Worm (Caenorhabditis elegans) whole organism, L1 larva: Measurements from ENCODE around the gene srh-271.
A peak's percentile ranks its signal among the peaks of the same experiment; 100 is the strongest.

ENCODE experiments used
- C04F5.9 ChIP-seq: sonication (generic microtip); optimal IDR thresholded peaks from 2 replicates; lab custom pipeline; 2016; ENCODE audit warnings: missing genetic modification characterization, missing compliant biosample characterization
- F16B12.6 ChIP-seq: fragments of 150-350 bp; optimal IDR thresholded peaks from 2 replicates; lab custom pipeline; 2014; ENCODE audit warnings: missing biosample characterization, missing genetic modification characterization
- Y116A8C.19 ChIP-seq: sonication (generic microtip); optimal IDR thresholded peaks from 2 replicates; lab custom pipeline; 2016; ENCODE audit warnings: missing compliant biosample characterization, missing genetic modification characterization, borderline replicate concordance
- aha-1 ChIP-seq: fragments of 150-350 bp; optimal IDR thresholded peaks from 2 replicates; lab custom pipeline; 2014; ENCODE audit warnings: missing biosample characterization, missing genetic modification characterization
- alr-1 ChIP-seq: fragments of 200-800 bp; sonication (Bioruptor generic); optimal IDR thresholded peaks from 2 replicates; lab custom pipeline; 2018; ENCODE audit warnings: borderline replicate concordance, mild to moderate bottlenecking, missing genetic modification characterization, missing compliant biosample characterization
- aly-2 ChIP-seq: fragments of 150-350 bp; optimal IDR thresholded peaks from 2 replicates; lab custom pipeline; 2014; ENCODE audit warnings: missing biosample characterization, missing genetic modification characterization
- blmp-1 ChIP-seq: fragments of 150-350 bp; optimal IDR thresholded peaks from 2 replicates; lab custom pipeline; 2014; ENCODE audit warnings: missing biosample characterization, missing genetic modification characterization
- ceh-63 ChIP-seq: fragments of 200-800 bp; sonication (Bioruptor generic); optimal IDR thresholded peaks from 2 replicates; lab custom pipeline; 2018; ENCODE audit warnings: mild to moderate bottlenecking, missing genetic modification characterization, missing compliant biosample characterization
- ceh-8 ChIP-seq: fragments of 200-800 bp; sonication (Bioruptor generic); optimal IDR thresholded peaks from 2 replicates; lab custom pipeline; 2018; ENCODE audit warnings: mild to moderate bottlenecking, missing genetic modification characterization, moderate library complexity, missing compliant biosample characterization
- ceh-82 ChIP-seq, 3 experiments: fragments of 150-350 bp in 1 of 3; sonication (generic microtip) in 2 of 3; optimal IDR thresholded peaks; 2 replicates each; lab custom pipeline; 2014 to 2017; ENCODE audit warnings: missing biosample characterization in 3 of 3, missing genetic modification characterization in 3 of 3
- ces-1 ChIP-seq: fragments of 150-350 bp; optimal IDR thresholded peaks from 2 replicates; lab custom pipeline; 2014; ENCODE audit warnings: missing biosample characterization, missing genetic modification reagents, missing genetic modification characterization
- egl-13 ChIP-seq: sonication (generic microtip); optimal IDR thresholded peaks from 2 replicates; lab custom pipeline; 2016; ENCODE audit warnings: missing genotype, missing genetic modification reagents, missing genetic modification characterization, missing compliant biosample characterization
- elt-2 ChIP-seq: sonication (generic microtip); optimal IDR thresholded peaks from 2 replicates; lab custom pipeline; 2016; ENCODE audit warnings: missing genetic modification characterization, mild to moderate bottlenecking, inconsistent platforms, missing compliant biosample characterization, missing genetic modification reagents
- elt-3 ChIP-seq, 6 experiments: fragments of 150-350 bp in 1 of 6; sonication (generic microtip); optimal IDR thresholded peaks; 2 replicates each; lab custom pipeline; 2017 to 2018; ENCODE audit warnings: missing biosample characterization in 6 of 6, missing genetic modification characterization in 6 of 6, inconsistent platforms in 1 of 6
- fkh-8 ChIP-seq: sonication (generic microtip); optimal IDR thresholded peaks from 2 replicates; lab custom pipeline; 2016; ENCODE audit warnings: mild to moderate bottlenecking, missing genetic modification characterization, missing compliant biosample characterization
- fos-1 ChIP-seq: fragments of 150-350 bp; optimal IDR thresholded peaks from 2 replicates; lab custom pipeline; 2014; ENCODE audit warnings: missing biosample characterization, missing genetic modification characterization
- jun-1 ChIP-seq: fragments of 150-350 bp; optimal IDR thresholded peaks from 2 replicates; lab custom pipeline; 2014; ENCODE audit warnings: missing biosample characterization, missing genetic modification reagents, missing genetic modification characterization
- lin-14 ChIP-seq: fragments of 200-800 bp; sonication (Bioruptor generic); optimal IDR thresholded peaks from 2 replicates; lab custom pipeline; 2018; ENCODE audit warnings: mild to moderate bottlenecking, missing genetic modification characterization, moderate library complexity, missing compliant biosample characterization
- lin-15B ChIP-seq: fragments of 150-350 bp; sonication (generic microtip); optimal IDR thresholded peaks from 3 replicates; lab custom pipeline; 2014; ENCODE audit warnings: missing biosample characterization, missing genetic modification characterization
- lin-35 ChIP-seq, 2 experiments: fragments of 150-350 bp; optimal IDR thresholded peaks; 2 replicates each; lab custom pipeline; 2014; ENCODE audit warnings: missing biosample characterization in 2 of 2, missing genetic modification characterization in 2 of 2, missing genetic modification reagents in 2 of 2
- lsy-2 ChIP-seq, 2 experiments: fragments of 150-350 bp; optimal IDR thresholded peaks; 2 replicates each; lab custom pipeline; 2014; ENCODE audit warnings: missing biosample characterization in 2 of 2, missing genetic modification characterization in 2 of 2
- mab-9 ChIP-seq: fragments of 200-800 bp; sonication (Bioruptor generic); IDR thresholded peaks from 2 replicates; pipeline ENCODE4 v1.3.6; 2022; ENCODE audit warnings: missing genetic modification reagents, missing genetic modification characterization, missing compliant biosample characterization
- nhr-11 ChIP-seq: fragments of 150-350 bp; optimal IDR thresholded peaks from 2 replicates; lab custom pipeline; 2014; ENCODE audit warnings: missing biosample characterization, missing genetic modification characterization
- nhr-76 ChIP-seq: sonication (generic microtip); optimal IDR thresholded peaks from 2 replicates; lab custom pipeline; 2017; ENCODE audit warnings: missing biosample characterization, missing genetic modification characterization
- nhr-77 ChIP-seq: fragments of 150-350 bp; optimal IDR thresholded peaks from 2 replicates; lab custom pipeline; 2014; ENCODE audit warnings: missing biosample characterization, missing genetic modification characterization
- nhr-84 ChIP-seq: sonication (generic microtip); optimal IDR thresholded peaks from 2 replicates; lab custom pipeline; 2017; ENCODE audit warnings: missing biosample characterization, missing genetic modification characterization
- nhr-90 ChIP-seq: sonication (generic microtip); optimal IDR thresholded peaks from 2 replicates; lab custom pipeline; 2016; ENCODE audit warnings: mild to moderate bottlenecking, missing genetic modification characterization, missing compliant biosample characterization; ENCODE audit not compliant: poor library complexity
- pax-3 ChIP-seq: fragments of 200-800 bp; sonication (Bioruptor generic); optimal IDR thresholded peaks from 2 replicates; lab custom pipeline; 2018; ENCODE audit warnings: mild to moderate bottlenecking, missing genetic modification characterization, moderate library complexity, missing compliant biosample characterization
- pqm-1 ChIP-seq: sonication (generic microtip); optimal IDR thresholded peaks from 3 replicates; lab custom pipeline; 2017; ENCODE audit warnings: missing biosample characterization, missing genetic modification characterization
- rnt-1 ChIP-seq: sonication (generic microtip); optimal IDR thresholded peaks from 2 replicates; lab custom pipeline; 2016; ENCODE audit warnings: mild to moderate bottlenecking, missing genetic modification characterization, moderate library complexity, missing compliant biosample characterization
- skn-1 ChIP-seq: fragments of 150-350 bp; optimal IDR thresholded peaks from 2 replicates; lab custom pipeline; 2014; ENCODE audit warnings: missing biosample characterization, missing genetic modification characterization
- snpc-4 ChIP-seq: fragments of 150-350 bp; optimal IDR thresholded peaks from 2 replicates; lab custom pipeline; 2014; ENCODE audit warnings: missing biosample characterization, missing genetic modification characterization
- sox-4 ChIP-seq: sonication (generic microtip); optimal IDR thresholded peaks from 2 replicates; lab custom pipeline; 2016; ENCODE audit warnings: missing genetic modification characterization, missing compliant biosample characterization
- unc-130 ChIP-seq: fragments of 150-350 bp; optimal IDR thresholded peaks from 2 replicates; lab custom pipeline; 2017; ENCODE audit warnings: missing biosample characterization, missing genetic modification characterization, inconsistent platforms
- unc-86 ChIP-seq: sonication (generic microtip); optimal IDR thresholded peaks from 2 replicates; lab custom pipeline; 2016; ENCODE audit warnings: missing genetic modification characterization, missing compliant biosample characterization
- vab-15 ChIP-seq: sonication (generic microtip); optimal IDR thresholded peaks from 2 replicates; lab custom pipeline; 2017; ENCODE audit warnings: missing genotype, mild to moderate bottlenecking, missing genetic modification characterization, missing compliant biosample characterization
- zag-1 ChIP-seq: fragments of 150-350 bp; optimal IDR thresholded peaks from 2 replicates; lab custom pipeline; 2014; ENCODE audit warnings: missing biosample characterization, missing genetic modification characterization
- zip-4 ChIP-seq: fragments of 200-800 bp; sonication (Bioruptor generic); optimal IDR thresholded peaks from 2 replicates; lab custom pipeline; 2018; ENCODE audit warnings: mild to moderate bottlenecking, missing genetic modification characterization, moderate library complexity, missing compliant biosample characterization
- ztf-4 ChIP-seq: fragments of 150-350 bp; optimal IDR thresholded peaks from 2 replicates; lab custom pipeline; 2014; ENCODE audit warnings: missing biosample characterization, missing genetic modification characterization

srh-271 gene

DNA sequence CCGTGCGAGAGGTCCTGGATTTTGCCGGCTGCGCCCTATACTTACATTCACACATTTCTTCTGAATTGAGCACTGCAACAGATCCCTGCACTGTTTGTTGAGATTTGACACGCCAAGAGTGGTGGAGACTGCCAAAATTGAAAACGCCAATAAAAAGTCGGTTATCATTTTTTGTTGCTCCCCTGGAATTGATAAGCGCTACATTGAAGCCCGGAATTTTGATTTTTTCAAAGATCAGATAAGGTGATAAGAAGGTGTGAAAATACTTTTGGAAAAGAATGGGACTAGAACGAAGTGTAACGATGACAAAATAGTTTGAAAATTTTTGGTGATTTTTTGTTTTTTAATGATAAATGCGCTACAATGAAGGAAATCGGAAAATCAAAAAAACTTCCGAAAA, 36.1 kb downstream of the srh-271 start, which contains the start of gene C29G2.6:
Gene C29G2.6 (minus strand): TSS at position 182 of the 400 bp plus-strand sequence.
- no peak for TF ChIP-seq vab-15 (tag; lab: Kevin White, UChicago)
- TF ChIP-seq skn-1 (tag; lab: Kevin White, UChicago) = no peak
- no peak for TF ChIP-seq lin-35 (GFP tag; optimal IDR thresholded peaks at IDR 0.05; lab: Kevin White, UChicago)
- TF ChIP-seq elt-2 (tag; lab: Kevin White, UChicago) = peak; percentile 54

DNA sequence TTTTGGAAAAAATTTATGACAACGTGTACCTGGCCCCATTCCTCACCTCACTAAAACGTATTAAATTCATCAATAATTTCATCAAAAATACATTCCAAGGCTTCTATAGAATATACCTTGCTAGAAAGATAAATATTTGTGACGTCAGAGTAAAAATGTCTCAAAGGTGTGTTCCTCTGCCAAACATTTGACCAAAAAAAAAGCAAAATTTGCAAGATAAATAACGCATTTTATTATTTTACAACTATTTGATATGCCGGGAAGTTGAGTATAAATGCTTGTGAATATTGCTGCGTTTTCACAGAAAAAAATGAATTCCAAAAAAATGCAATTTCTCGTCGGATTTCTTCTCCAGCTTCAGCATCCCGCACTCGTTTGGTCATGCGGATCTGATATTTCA, 41.2 kb downstream of the srh-271 start, which contains the start of gene C29G2.3:
Gene C29G2.3 (plus strand): TSS at position 301 of the 400 bp plus-strand sequence.
- TF ChIP-seq nhr-77 = no peak
- no peak for TF ChIP-seq fkh-8 (tag; lab: Kevin White, UChicago)
- TF ChIP-seq elt-3 (tag; optimal IDR thresholded peaks at IDR 0.05; lab: Kevin White, UChicago) = no peak
- no peak for TF ChIP-seq ztf-4 (tag; lab: Kevin White, UChicago)
- TF ChIP-seq unc-130 (tag; lab: Kevin White, UChicago) = no peak
- no peak for TF ChIP-seq elt-2 (tag; lab: Kevin White, UChicago)
- TF ChIP-seq fos-1 (tag; lab: Kevin White, UChicago) = no peak
- no peak for TF ChIP-seq lin-15B (tag; lab: Kevin White, UChicago)
- no peak for TF ChIP-seq nhr-84
- TF ChIP-seq blmp-1 (tag; lab: Kevin White, UChicago) = no peak

DNA sequence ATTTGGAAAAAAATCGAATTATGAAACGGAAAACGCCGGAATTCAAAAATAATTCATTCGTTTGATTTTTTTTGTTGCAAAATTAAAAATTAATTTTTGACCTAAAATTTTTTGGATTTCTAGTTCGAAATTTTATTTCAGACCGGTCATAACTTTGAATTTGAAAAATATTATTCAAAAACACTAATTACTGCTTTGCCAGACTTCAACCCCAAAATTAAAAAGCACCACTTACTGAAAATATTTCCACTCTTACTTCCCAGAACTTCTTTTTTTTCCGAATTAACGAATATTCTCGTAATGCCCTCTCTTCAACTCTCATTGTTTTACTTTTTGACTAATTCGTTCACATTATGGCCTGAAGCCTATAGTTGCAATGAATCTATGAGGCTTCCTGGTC, 44.2 kb downstream of the srh-271 start, which contains the start of gene srt-4:
Gene srt-4 (plus strand): TSS at position 301 of the 400 bp plus-strand sequence.
- TF ChIP-seq sox-4 (tag; lab: Kevin White, UChicago) (no peak), ces-1 (no peak), snpc-4 (tag; lab: Kevin White, UChicago) (no peak), nhr-90 (no peak), aly-2 (tag; lab: Kevin White, UChicago) (no peak), C04F5.9 (tag; lab: Kevin White, UChicago) (no peak), jun-1 (tag; lab: Kevin White, UChicago) (no peak), zip-4 (no peak), ceh-8 (no peak), Y116A8C.19 (no peak), egl-13 (tag; lab: Kevin White, UChicago) (no peak), unc-86 (no peak), F16B12.6 (tag; lab: Kevin White, UChicago) (no peak), nhr-84 (no peak)

DNA sequence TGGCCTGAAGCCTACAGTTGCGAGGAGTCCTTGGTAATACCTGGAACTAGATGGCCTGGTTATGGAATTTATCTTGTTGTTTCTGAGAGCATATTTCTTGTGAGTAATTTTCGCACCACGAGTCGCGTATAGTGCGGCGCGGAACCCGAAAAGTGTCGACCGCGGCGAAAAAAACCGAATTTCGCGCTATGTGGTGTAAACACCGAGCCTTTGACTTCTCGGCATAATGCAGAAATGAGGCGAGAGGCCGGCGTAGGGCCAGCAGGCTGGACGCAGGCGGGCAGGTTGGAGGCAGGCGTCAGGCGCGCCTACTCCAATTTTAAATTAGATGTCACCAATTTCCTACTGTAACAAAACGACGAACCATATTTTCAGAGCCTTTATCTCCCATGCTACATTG, 46.1 kb downstream of the srh-271 start:
- TF ChIP-seq rnt-1 (tag; lab: Kevin White, UChicago) = no peak

DNA sequence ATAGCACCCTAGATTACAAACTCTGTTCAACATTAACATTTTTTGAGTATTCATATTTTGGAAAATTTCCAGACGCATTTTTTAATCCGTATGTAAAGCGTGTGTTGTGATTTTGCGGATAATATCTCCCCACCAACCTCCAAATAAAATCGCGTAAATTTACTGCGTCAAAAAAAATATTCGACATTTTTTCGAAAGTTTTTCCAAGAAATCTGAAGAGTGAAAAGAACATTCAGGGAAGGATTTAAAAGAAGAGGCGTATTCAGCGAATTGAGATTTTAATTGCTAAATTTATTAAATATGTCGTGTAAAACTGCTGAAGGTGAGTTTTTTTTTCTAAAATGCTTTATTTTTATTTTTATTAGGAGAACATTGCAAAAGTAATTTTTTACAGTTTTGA, 47.9 kb downstream of the srh-271 start, which contains the start of gene nhr-290:
Gene nhr-290 (plus strand): TSS at position 301 of the 400 bp plus-strand sequence.
- no peak for TF ChIP-seq ceh-82 (tag; optimal IDR thresholded peaks at IDR 0.05; lab: Kevin White, UChicago)
- no peak for TF ChIP-seq nhr-11 (tag; lab: Kevin White, UChicago)
- TF ChIP-seq blmp-1 (tag; lab: Kevin White, UChicago) = no peak
- TF ChIP-seq pax-3 = no peak
- TF ChIP-seq ceh-63 (GFP tag; lab: Kevin White, UChicago) = no peak
- TF ChIP-seq alr-1 = no peak
- TF ChIP-seq pqm-1 = no peak
- TF ChIP-seq nhr-76 (tag; lab: Kevin White, UChicago) = no peak
- no peak for TF ChIP-seq lin-14 (GFP tag; lab: Kevin White, UChicago)
- no peak for TF ChIP-seq mab-9
- no peak for TF ChIP-seq F16B12.6 (tag; lab: Kevin White, UChicago)
- no peak for TF ChIP-seq aha-1 (tag; lab: Kevin White, UChicago)
- no peak for TF ChIP-seq lsy-2 (tag; optimal IDR thresholded peaks at IDR 0.05; lab: Kevin White, UChicago)
- no peak for TF ChIP-seq nhr-84
- no peak for TF ChIP-seq zip-4
- no peak for TF ChIP-seq zag-1 (tag; lab: Kevin White, UChicago)
- TF ChIP-seq rnt-1 (tag; lab: Kevin White, UChicago) = no peak
